Worm (Caenorhabditis elegans): Measurements from ENCODE around the gene T19D2.3.

ce11 chrX:3977271-3977670 is 38.2 kb downstream of the T19D2.3 start:
- TF ChIP-seq F13C5.2 (tag; optimal IDR thresholded peaks at IDR 0.05) (no peak), ama-1 (optimal IDR thresholded peaks at IDR 0.05) (no peak)

All from whole organism, early embryonic.